Worm (Caenorhabditis elegans) whole organism, L1 larva: ENCODE data around the gene C06A1.7.

ENCODE experiments used
- C04F5.9 ChIP-seq: sonication (generic microtip); optimal IDR thresholded peaks from 2 replicates; lab custom pipeline; 2016; ENCODE audit warnings: missing genetic modification characterization, missing compliant biosample characterization
- C16A3.4 ChIP-seq: fragments of 150-350 bp; optimal IDR thresholded peaks from 2 replicates; lab custom pipeline; 2014; ENCODE audit warnings: missing biosample characterization, missing genetic modification characterization
- C34B4.2 ChIP-seq: sonication (generic microtip); optimal IDR thresholded peaks from 2 replicates; lab custom pipeline; 2017; ENCODE audit warnings: mild to moderate bottlenecking, missing genetic modification characterization, missing compliant biosample characterization
- Y116A8C.19 ChIP-seq: sonication (generic microtip); optimal IDR thresholded peaks from 2 replicates; lab custom pipeline; 2016; ENCODE audit warnings: missing compliant biosample characterization, missing genetic modification characterization, borderline replicate concordance
- aha-1 ChIP-seq: fragments of 150-350 bp; optimal IDR thresholded peaks from 2 replicates; lab custom pipeline; 2014; ENCODE audit warnings: missing biosample characterization, missing genetic modification characterization
- alr-1 ChIP-seq: fragments of 200-800 bp; sonication (Bioruptor generic); optimal IDR thresholded peaks from 2 replicates; lab custom pipeline; 2018; ENCODE audit warnings: borderline replicate concordance, mild to moderate bottlenecking, missing genetic modification characterization, missing compliant biosample characterization
- blmp-1 ChIP-seq: fragments of 150-350 bp; optimal IDR thresholded peaks from 2 replicates; lab custom pipeline; 2014; ENCODE audit warnings: missing biosample characterization, missing genetic modification characterization
- ceh-63 ChIP-seq: fragments of 200-800 bp; sonication (Bioruptor generic); optimal IDR thresholded peaks from 2 replicates; lab custom pipeline; 2018; ENCODE audit warnings: mild to moderate bottlenecking, missing genetic modification characterization, missing compliant biosample characterization
- ceh-82 ChIP-seq, 3 experiments: fragments of 150-350 bp in 1 of 3; sonication (generic microtip) in 2 of 3; optimal IDR thresholded peaks; 2 replicates each; lab custom pipeline; 2014 to 2017; ENCODE audit warnings: missing biosample characterization in 3 of 3, missing genetic modification characterization in 3 of 3
- ceh-88 ChIP-seq: fragments of 200-800 bp; sonication (Bioruptor generic); IDR thresholded peaks from 2 replicates; pipeline ENCODE4 v1.3.6; 2022; ENCODE audit warnings: missing genetic modification characterization, missing compliant biosample characterization
- ceh-90 ChIP-seq: sonication (generic microtip); optimal IDR thresholded peaks from 2 replicates; lab custom pipeline; 2016; ENCODE audit warnings: missing genetic modification characterization, missing compliant biosample characterization
- dsc-1 ChIP-seq: sonication (generic microtip); optimal IDR thresholded peaks from 2 replicates; lab custom pipeline; 2016; ENCODE audit warnings: mild to moderate bottlenecking, missing genetic modification characterization, missing compliant biosample characterization
- efl-1 ChIP-seq, 4 experiments: fragments of 150-350 bp; optimal IDR thresholded peaks in 3 of 4; peaks in 1 of 4; 1 replicate in 1 of 4; 2 replicates in 3 of 4; lab custom pipeline; 2014; ENCODE audit warnings: missing biosample characterization in 2 of 4, missing genetic modification characterization in 2 of 4, missing genetic modification reagents in 2 of 4
- efl-3 ChIP-seq: fragments of 200-800 bp; sonication (Bioruptor generic); optimal IDR thresholded peaks from 2 replicates; lab custom pipeline; 2018; ENCODE audit warnings: mild to moderate bottlenecking, missing genetic modification characterization, missing compliant biosample characterization
- egl-13 ChIP-seq: sonication (generic microtip); optimal IDR thresholded peaks from 2 replicates; lab custom pipeline; 2016; ENCODE audit warnings: missing genotype, missing genetic modification reagents, missing genetic modification characterization, missing compliant biosample characterization
- elt-3 ChIP-seq, 6 experiments: fragments of 150-350 bp in 1 of 6; sonication (generic microtip); optimal IDR thresholded peaks; 2 replicates each; lab custom pipeline; 2017 to 2018; ENCODE audit warnings: missing biosample characterization in 6 of 6, missing genetic modification characterization in 6 of 6, inconsistent platforms in 1 of 6
- ets-5 ChIP-seq: fragments of 200-800 bp; sonication (Bioruptor generic); IDR thresholded peaks from 2 replicates; pipeline ENCODE4 v1.3.6; 2022; ENCODE audit warnings: missing genetic modification characterization, missing compliant biosample characterization
- fkh-10 ChIP-seq: sonication (generic microtip); optimal IDR thresholded peaks from 2 replicates; lab custom pipeline; 2017; ENCODE audit warnings: missing biosample characterization, missing genetic modification reagents, missing genetic modification characterization
- fkh-8 ChIP-seq: sonication (generic microtip); optimal IDR thresholded peaks from 2 replicates; lab custom pipeline; 2016; ENCODE audit warnings: mild to moderate bottlenecking, missing genetic modification characterization, missing compliant biosample characterization
- hlh-17 ChIP-seq: fragments of 200-800 bp; sonication (Bioruptor generic); optimal IDR thresholded peaks from 2 replicates; lab custom pipeline; 2018; ENCODE audit warnings: missing genetic modification characterization, mild to moderate bottlenecking, missing compliant biosample characterization, moderate library complexity, borderline replicate concordance
- irx-1 ChIP-seq: sonication (generic microtip); optimal IDR thresholded peaks from 2 replicates; lab custom pipeline; 2016; ENCODE audit warnings: missing genetic modification characterization, missing compliant biosample characterization
- isw-1 ChIP-seq: fragments of 200-800 bp; sonication (Bioruptor generic); IDR thresholded peaks from 2 replicates; pipeline ENCODE4 v1.3.6; 2022; ENCODE audit warnings: missing genetic modification characterization, missing compliant biosample characterization
- lin-14 ChIP-seq: fragments of 200-800 bp; sonication (Bioruptor generic); optimal IDR thresholded peaks from 2 replicates; lab custom pipeline; 2018; ENCODE audit warnings: mild to moderate bottlenecking, missing genetic modification characterization, moderate library complexity, missing compliant biosample characterization
- lin-35 ChIP-seq, 2 experiments: fragments of 150-350 bp; optimal IDR thresholded peaks; 2 replicates each; lab custom pipeline; 2014; ENCODE audit warnings: missing biosample characterization in 2 of 2, missing genetic modification characterization in 2 of 2, missing genetic modification reagents in 2 of 2
- lir-3 ChIP-seq: sonication (generic microtip); optimal IDR thresholded peaks from 2 replicates; lab custom pipeline; 2016; ENCODE audit warnings: mild to moderate bottlenecking, missing genetic modification characterization, moderate library complexity, missing compliant biosample characterization; ENCODE audit not compliant: poor library complexity
- lsy-2 ChIP-seq, 2 experiments: fragments of 150-350 bp; optimal IDR thresholded peaks; 2 replicates each; lab custom pipeline; 2014; ENCODE audit warnings: missing biosample characterization in 2 of 2, missing genetic modification characterization in 2 of 2
- mab-9 ChIP-seq: fragments of 200-800 bp; sonication (Bioruptor generic); IDR thresholded peaks from 2 replicates; pipeline ENCODE4 v1.3.6; 2022; ENCODE audit warnings: missing genetic modification reagents, missing genetic modification characterization, missing compliant biosample characterization
- mdl-1 ChIP-seq, 2 experiments: fragments of 150-350 bp; optimal IDR thresholded peaks; 2 replicates each; lab custom pipeline; 2014 to 2017; ENCODE audit warnings: missing biosample characterization in 2 of 2, missing genetic modification characterization in 2 of 2, inconsistent platforms in 1 of 2
- mef-2 ChIP-seq: fragments of 150-350 bp; optimal IDR thresholded peaks from 2 replicates; lab custom pipeline; 2014; ENCODE audit warnings: missing biosample characterization, missing genetic modification characterization
- mep-1 ChIP-seq: fragments of 150-350 bp; optimal IDR thresholded peaks from 2 replicates; lab custom pipeline; 2014; ENCODE audit warnings: missing biosample characterization, missing genetic modification characterization
- nhr-11 ChIP-seq: fragments of 150-350 bp; optimal IDR thresholded peaks from 2 replicates; lab custom pipeline; 2014; ENCODE audit warnings: missing biosample characterization, missing genetic modification characterization
- nhr-12 ChIP-seq: sonication (generic microtip); optimal IDR thresholded peaks from 2 replicates; lab custom pipeline; 2017; ENCODE audit warnings: missing biosample characterization, missing genetic modification characterization
- nhr-237 ChIP-seq: fragments of 150-350 bp; optimal IDR thresholded peaks from 2 replicates; lab custom pipeline; 2014; ENCODE audit warnings: missing biosample characterization, missing genetic modification characterization
- nhr-28 ChIP-seq: fragments of 150-350 bp; optimal IDR thresholded peaks from 2 replicates; lab custom pipeline; 2014; ENCODE audit warnings: missing biosample characterization, missing genetic modification characterization
- nhr-71 ChIP-seq: sonication (generic microtip); optimal IDR thresholded peaks from 2 replicates; lab custom pipeline; 2016; ENCODE audit warnings: mild to moderate bottlenecking, missing genetic modification characterization, moderate library complexity, missing compliant biosample characterization
- nhr-76 ChIP-seq: sonication (generic microtip); optimal IDR thresholded peaks from 2 replicates; lab custom pipeline; 2017; ENCODE audit warnings: missing biosample characterization, missing genetic modification characterization
- nhr-77 ChIP-seq: fragments of 150-350 bp; optimal IDR thresholded peaks from 2 replicates; lab custom pipeline; 2014; ENCODE audit warnings: missing biosample characterization, missing genetic modification characterization
- nhr-84 ChIP-seq: sonication (generic microtip); optimal IDR thresholded peaks from 2 replicates; lab custom pipeline; 2017; ENCODE audit warnings: missing biosample characterization, missing genetic modification characterization
- nhr-85 ChIP-seq: sonication (generic microtip); peaks from one replicate; lab custom pipeline; 2016; ENCODE audit warnings: missing genetic modification characterization, inconsistent platforms, missing compliant biosample characterization
- pax-3 ChIP-seq: fragments of 200-800 bp; sonication (Bioruptor generic); optimal IDR thresholded peaks from 2 replicates; lab custom pipeline; 2018; ENCODE audit warnings: mild to moderate bottlenecking, missing genetic modification characterization, moderate library complexity, missing compliant biosample characterization
- snu-23 ChIP-seq: sonication (generic microtip); optimal IDR thresholded peaks from 2 replicates; lab custom pipeline; 2016; ENCODE audit warnings: missing genetic modification characterization, missing compliant biosample characterization
- sox-4 ChIP-seq: sonication (generic microtip); optimal IDR thresholded peaks from 2 replicates; lab custom pipeline; 2016; ENCODE audit warnings: missing genetic modification characterization, missing compliant biosample characterization
- sptf-1 ChIP-seq: fragments of 150-350 bp; optimal IDR thresholded peaks from 2 replicates; lab custom pipeline; 2014; ENCODE audit warnings: missing biosample characterization, missing genetic modification characterization
- sup-37 ChIP-seq: fragments of 200-800 bp; sonication (Bioruptor generic); optimal IDR thresholded peaks from 2 replicates; lab custom pipeline; 2018; ENCODE audit warnings: mild to moderate bottlenecking, missing genetic modification characterization, missing compliant biosample characterization
- tbx-2 ChIP-seq: sonication (generic microtip); optimal IDR thresholded peaks from 2 replicates; lab custom pipeline; 2016; ENCODE audit warnings: missing genetic modification characterization, missing compliant biosample characterization
- tlp-1 ChIP-seq: fragments of 150-350 bp; optimal IDR thresholded peaks from 2 replicates; lab custom pipeline; 2014; ENCODE audit warnings: missing biosample characterization, missing genetic modification characterization
- unc-130 ChIP-seq: fragments of 150-350 bp; optimal IDR thresholded peaks from 2 replicates; lab custom pipeline; 2017; ENCODE audit warnings: missing biosample characterization, missing genetic modification characterization, inconsistent platforms
- unc-30 ChIP-seq: sonication (generic microtip); optimal IDR thresholded peaks from 2 replicates; lab custom pipeline; 2017; ENCODE audit warnings: missing biosample characterization, missing genetic modification characterization
- unc-86 ChIP-seq: sonication (generic microtip); optimal IDR thresholded peaks from 2 replicates; lab custom pipeline; 2016; ENCODE audit warnings: missing genetic modification characterization, missing compliant biosample characterization
- vab-15 ChIP-seq: sonication (generic microtip); optimal IDR thresholded peaks from 2 replicates; lab custom pipeline; 2017; ENCODE audit warnings: missing genotype, mild to moderate bottlenecking, missing genetic modification characterization, missing compliant biosample characterization
- zag-1 ChIP-seq: fragments of 150-350 bp; optimal IDR thresholded peaks from 2 replicates; lab custom pipeline; 2014; ENCODE audit warnings: missing biosample characterization, missing genetic modification characterization
- ztf-11 ChIP-seq, 2 experiments: sonication (generic microtip); optimal IDR thresholded peaks; 2 replicates each; lab custom pipeline; 2016 to 2017; ENCODE audit warnings: missing genetic modification characterization in 2 of 2, missing biosample characterization in 1 of 2, missing compliant biosample characterization in 1 of 2
- ztf-4 ChIP-seq: fragments of 150-350 bp; optimal IDR thresholded peaks from 2 replicates; lab custom pipeline; 2014; ENCODE audit warnings: missing biosample characterization, missing genetic modification characterization

The C06A1.7 gene

ce11 chrII:10543457-10544137 is 21.1 kb upstream of the C06A1.7 start:
- TF ChIP-seq aha-1 (tag; lab: Kevin White, UChicago) (no peak), ztf-11 (tag; optimal IDR thresholded peaks at IDR 0.05; lab: Kevin White, UChicago) (no peak), unc-30 (no peak), tlp-1 (tag; lab: Kevin White, UChicago) (no peak), dsc-1 (no peak), C34B4.2 (tag; lab: Kevin White, UChicago) (no peak), egl-13 (no peak), mef-2 (tag; lab: Kevin White, UChicago) (no peak), nhr-84 (tag; lab: Kevin White, UChicago) (no peak), ceh-88 (GFP tag; lab: Robert Waterston, UW) (no peak), isw-1 (no peak), ets-5 (GFP tag; lab: Robert Waterston, UW) (no peak), hlh-17 (GFP tag; lab: Kevin White, UChicago) (no peak), ceh-90 (tag; lab: Kevin White, UChicago) (no peak), nhr-28 (tag; lab: Kevin White, UChicago) (no peak), fkh-10 (GFP tag; lab: Kevin White, UChicago) (no peak), nhr-237 (tag; lab: Kevin White, UChicago) (no peak), ceh-82 (tag; optimal IDR thresholded peaks at IDR 0.05; lab: Kevin White, UChicago) (no peak), blmp-1 (tag; lab: Kevin White, UChicago) (no peak), tbx-2 (tag; lab: Kevin White, UChicago) (no peak), ceh-63 (GFP tag; lab: Kevin White, UChicago) (no peak), lir-3 (tag; lab: Kevin White, UChicago) (no peak), nhr-12 (tag; lab: Kevin White, UChicago) (no peak), C04F5.9 (tag; lab: Kevin White, UChicago) (no peak), mdl-1 (tag; optimal IDR thresholded peaks at IDR 0.05; lab: Kevin White, UChicago) (no peak), unc-130 (tag; lab: Kevin White, UChicago) (no peak), nhr-77 (no peak), mep-1 (tag; lab: Kevin White, UChicago) (peak; percentile 6), lin-35 (GFP tag; optimal IDR thresholded peaks at IDR 0.05; lab: Kevin White, UChicago) (peak in 1 of 2 experiments; percentile 33), sox-4 (tag; lab: Kevin White, UChicago) (no peak), snu-23 (no peak), vab-15 (tag; lab: Kevin White, UChicago) (no peak), nhr-71 (tag; lab: Kevin White, UChicago) (peak; percentile 10), C16A3.4 (tag; lab: Kevin White, UChicago) (no peak), ztf-4 (tag; lab: Kevin White, UChicago) (peak; percentile 69), alr-1 (tag; lab: Kevin White, UChicago) (no peak), sptf-1 (no peak), fkh-8 (tag; lab: Kevin White, UChicago) (no peak), nhr-76 (tag; lab: Kevin White, UChicago) (no peak), Y116A8C.19 (tag; lab: Kevin White, UChicago) (no peak), nhr-11 (tag; lab: Kevin White, UChicago) (no peak), nhr-85 (peak; percentile 35), elt-3 (tag; optimal IDR thresholded peaks at IDR 0.05; lab: Kevin White, UChicago) (no peak), zag-1 (tag; lab: Kevin White, UChicago) (no peak), irx-1 (tag; lab: Kevin White, UChicago) (no peak), lsy-2 (tag; optimal IDR thresholded peaks at IDR 0.05; lab: Kevin White, UChicago) (no peak), efl-3 (GFP tag; lab: Kevin White, UChicago) (no peak), unc-86 (tag; lab: Kevin White, UChicago) (no peak), sup-37 (GFP tag; lab: Kevin White, UChicago) (no peak), mab-9 (GFP tag; lab: Robert Waterston, UW) (no peak), pax-3 (tag; lab: Kevin White, UChicago) (no peak), lin-14 (GFP tag; lab: Kevin White, UChicago) (peak; percentile 3), efl-1 (optimal IDR thresholded peaks at IDR 0.05; lab: Kevin White, UChicago) (no peak), efl-1 (GFP tag; optimal IDR thresholded peaks at IDR 0.05 in 1 of 2; lab: Kevin White, UChicago) (peak in 1 of 2 experiments; percentile 93)
